Worm (Caenorhabditis elegans) whole organism, L2 larva: ENCODE data around the gene F45E1.2.

Experiments used
- ceh-82 ChIP-seq: fragments of 150-350 bp; optimal IDR thresholded peaks from 2 replicates; lab custom pipeline; 2014; ENCODE audit warnings: missing biosample characterization, missing genetic modification characterization
- nhr-237 ChIP-seq: fragments of 150-350 bp; optimal IDR thresholded peaks from 2 replicates; lab custom pipeline; 2014; ENCODE audit warnings: missing biosample characterization, missing genetic modification characterization

ce11 chrX:7988457-7988856 lies 15.1 kb upstream of the F45E1.2 start:
- TF ChIP-seq ceh-82 (no peak), nhr-237 (no peak)
